Fruit fly (Drosophila melanogaster): ENCODE results near the gene cutlet.

The cutlet gene

dm6 chr2L:3669675-3670074 is 41.9 kb downstream of the cutlet start, which contains the start of gene Sfp24Bb:
TSS of gene Sfp24Bb (minus strand) at chr2L:3669775.
- TF ChIP-seq psq (optimal IDR thresholded peaks at IDR 0.05): no peak

- TF ChIP-seq psq (optimal IDR thresholded peaks at IDR 0.05) (no peak), EcR (GFP tag; optimal IDR thresholded peaks at IDR 0.05) (no peak), usp (GFP tag; optimal IDR thresholded peaks at IDR 0.05) (no peak), Dll (optimal IDR thresholded peaks at IDR 0.05) (no peak), CG8478 (optimal IDR thresholded peaks at IDR 0.05) (no peak), pan (optimal IDR thresholded peaks at IDR 0.05) (no peak)
These were observed 42.5 kb downstream of the cutlet start, which contains the start of gene Sfp24Bd for dm6 chr2L:3669034-3669433. TSS of gene Sfp24Bd (minus strand) at chr2L:3669134.

DNA sequence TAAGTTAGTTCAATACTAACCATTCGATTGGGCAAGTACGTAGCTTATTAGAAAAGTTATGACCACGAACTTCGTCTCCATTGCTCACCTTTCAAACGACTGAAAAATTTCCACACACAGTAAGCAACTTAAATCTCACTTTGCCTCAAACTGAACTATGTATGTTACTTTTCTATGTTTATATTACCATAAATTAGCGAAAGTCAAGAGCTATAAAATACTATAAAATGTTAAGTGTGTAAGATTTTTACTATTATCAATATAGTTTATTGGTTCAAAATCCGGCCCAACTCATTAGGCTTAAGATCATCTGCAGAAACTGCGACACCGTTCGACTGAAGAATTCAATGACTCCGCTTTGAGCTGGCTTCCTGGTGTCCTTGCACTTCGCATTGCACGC is 43.1 kb downstream of the cutlet start, which contains the start of gene Sfp24Ba:
TSS of gene Sfp24Ba (minus strand) at position 101 of the 400 bp plus-strand sequence.
- TF ChIP-seq EcR (GFP tag; optimal IDR thresholded peaks at IDR 0.05) (no peak), pan (optimal IDR thresholded peaks at IDR 0.05) (no peak), usp (GFP tag; optimal IDR thresholded peaks at IDR 0.05) (no peak), psq (optimal IDR thresholded peaks at IDR 0.05) (no peak), CG8478 (optimal IDR thresholded peaks at IDR 0.05) (no peak), Dll (optimal IDR thresholded peaks at IDR 0.05) (no peak)

DNA sequence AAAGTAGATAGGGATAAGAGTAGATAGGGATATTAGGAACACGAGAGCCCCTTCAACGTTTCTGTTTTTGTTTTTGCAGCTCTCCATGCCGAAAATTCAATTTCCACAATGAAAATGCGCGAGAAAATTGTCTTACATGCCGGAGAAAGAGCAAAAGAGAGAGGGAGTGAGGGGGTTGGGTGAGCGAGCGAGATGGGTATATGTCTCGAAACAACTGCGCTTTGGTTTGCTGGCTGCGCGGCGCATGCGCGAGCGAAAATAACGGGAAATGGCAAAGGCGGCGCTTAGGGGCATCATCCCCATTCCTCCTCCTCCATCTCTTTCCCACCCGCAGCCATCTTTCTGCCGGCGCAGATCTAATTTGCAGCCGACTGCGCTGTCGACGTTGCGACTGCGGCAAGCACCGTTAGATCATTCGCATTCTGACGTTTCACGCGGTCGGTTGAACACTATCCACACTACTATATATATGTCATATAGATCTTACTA is 49.2 kb downstream of the cutlet start, which contains the start of gene Drgx:
TSS of gene Drgx (plus strand) at position 439 of the 489 bp plus-strand sequence.
- no peak for TF ChIP-seq EcR (GFP tag; optimal IDR thresholded peaks at IDR 0.05)
- TF ChIP-seq CG8478 (optimal IDR thresholded peaks at IDR 0.05): no peak
- TF ChIP-seq usp (GFP tag; optimal IDR thresholded peaks at IDR 0.05): no peak
- TF ChIP-seq pan (optimal IDR thresholded peaks at IDR 0.05): no peak
- TF ChIP-seq psq (optimal IDR thresholded peaks at IDR 0.05): no peak
- TF ChIP-seq Dll (optimal IDR thresholded peaks at IDR 0.05): no peak

DNA sequence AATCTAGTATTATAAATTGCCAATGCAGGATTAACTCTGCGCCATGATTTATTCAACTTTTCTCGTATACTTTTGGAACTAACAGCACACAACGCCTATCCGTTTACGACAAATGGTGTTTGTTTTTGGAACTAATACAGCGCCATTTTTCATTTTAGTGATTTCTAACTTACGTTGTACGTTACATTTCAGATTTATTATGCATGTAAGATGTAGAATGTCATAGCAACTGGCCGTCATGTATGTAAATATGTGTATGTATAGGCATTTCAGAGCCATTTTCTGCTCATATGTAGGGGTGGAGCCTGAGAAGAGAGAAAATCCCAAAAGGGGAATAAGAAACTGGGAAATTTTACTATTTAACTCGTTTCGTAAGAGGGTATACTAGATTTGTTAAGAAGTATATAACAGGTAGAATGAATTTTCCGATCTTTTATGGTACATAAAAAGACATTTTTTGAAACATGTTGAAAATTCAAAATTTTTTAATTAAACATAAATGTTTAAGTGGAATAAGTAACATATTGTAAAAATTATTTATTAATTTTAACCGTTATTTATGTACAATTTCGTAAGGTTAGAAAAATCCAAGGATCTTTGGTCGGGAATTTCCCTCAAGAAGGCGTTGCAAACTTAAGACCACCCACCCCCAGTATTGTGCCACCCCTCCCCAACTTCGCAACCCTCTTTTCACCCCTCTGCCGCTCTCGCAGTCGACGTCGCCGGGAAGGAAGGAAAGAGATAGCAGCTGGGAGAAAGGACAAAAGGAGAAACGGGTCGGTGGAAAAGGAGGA is 54.0 kb downstream of the cutlet start:
- TF ChIP-seq EcR (GFP tag; optimal IDR thresholded peaks at IDR 0.05): no peak

All from whole organism.